Worm (Caenorhabditis elegans) whole organism, early embryonic: Measurements from ENCODE around the gene F54E7.6.

Experiments used
- ama-1 ChIP-seq: fragments of 150-350 bp; optimal IDR thresholded peaks from 2 replicates; lab custom pipeline; 2014
- hmg-4 ChIP-seq: fragments of 200-800 bp; sonication (Bioruptor generic); optimal IDR thresholded peaks from 2 replicates; lab custom pipeline; 2018; ENCODE audit warnings: mild to moderate bottlenecking, missing genetic modification characterization, missing compliant biosample characterization

- TF ChIP-seq ama-1 (lab: Kevin White, UChicago) (no peak), hmg-4 (peak; percentile 9)
These were observed 39.6 kb downstream of the F54E7.6 start for ce11 chrIII:5621236-5621635.
